Worm (Caenorhabditis elegans) whole organism, midembryonic: Measurements from ENCODE around the gene W02D7.12.

ENCODE experiments used
- klf-2 ChIP-seq: fragments of 200-800 bp; sonication (Bioruptor generic); conservative IDR thresholded peaks from 2 replicates; pipeline ENCODE4 v1.3.6; 2022; ENCODE audit warnings: missing genetic modification reagents, missing genetic modification characterization, missing compliant biosample characterization
- ref-1 ChIP-seq: fragments of 200-800 bp; sonication (Bioruptor generic); conservative IDR thresholded peaks from 2 replicates; pipeline ENCODE4 v1.3.6; 2022; ENCODE audit warnings: missing genetic modification reagents, missing genetic modification characterization, missing compliant biosample characterization
- tab-1 ChIP-seq: fragments of 200-800 bp; sonication (Bioruptor generic); IDR thresholded peaks from 2 replicates; pipeline ENCODE4 v1.3.6; 2022; ENCODE audit warnings: missing genetic modification characterization, missing compliant biosample characterization

- TF ChIP-seq ref-1 (GFP tag; lab: Robert Waterston, UW) (no peak), klf-2 (GFP tag; lab: Robert Waterston, UW) (no peak), tab-1 (GFP tag; lab: Robert Waterston, UW) (no peak)
Measured at ce11 chrV:8327080-8327479, 15.8 kb downstream of the W02D7.12 start.
